Fruit fly (Drosophila melanogaster) whole organism, embryonic: ENCODE measurements around the gene CG42269.

Source experiments
- Abd-B ChIP-seq: fragments of 200-800 bp; sonication (Bioruptor generic); optimal IDR thresholded peaks from 2 replicates; lab custom pipeline; 2018; ENCODE audit warnings: missing biosample characterization, mild to moderate bottlenecking, missing genetic modification characterization, moderate library complexity
- CG10543 ChIP-seq: fragments of 200-800 bp; sonication (Bioruptor generic); optimal IDR thresholded peaks from 3 replicates; lab custom pipeline; 2017; ENCODE audit warnings: missing biosample characterization, mild to moderate bottlenecking, missing genetic modification characterization, moderate library complexity
- CG10565 ChIP-seq: fragments of 200-800 bp; sonication (Bioruptor generic); optimal IDR thresholded peaks from 3 replicates; lab custom pipeline; 2016; ENCODE audit warnings: missing biosample characterization, mild to moderate bottlenecking, missing genetic modification characterization
- CG13894 ChIP-seq: fragments of 200-800 bp; sonication (Bioruptor generic); optimal IDR thresholded peaks from 3 replicates; lab custom pipeline; 2018; ENCODE audit warnings: missing biosample characterization, mild to moderate bottlenecking, missing genetic modification characterization, moderate library complexity
- CG14441 ChIP-seq: fragments of 200-800 bp; sonication (Bioruptor generic); IDR thresholded peaks from 2 replicates; pipeline ENCODE4 v1.3.6; 2022; ENCODE audit warnings: missing biosample characterization, missing genetic modification characterization
- CG14710 ChIP-seq: fragments of 200-800 bp; sonication (Bioruptor generic); optimal IDR thresholded peaks from 3 replicates; lab custom pipeline; 2019; ENCODE audit warnings: missing biosample characterization, mild to moderate bottlenecking, missing genetic modification characterization, moderate library complexity
- CG15073 ChIP-seq: fragments of 200-800 bp; sonication (Bioruptor generic); optimal IDR thresholded peaks from 2 replicates; lab custom pipeline; 2016; ENCODE audit warnings: missing biosample characterization, missing genetic modification characterization
- CG1602 ChIP-seq: fragments of 200-800 bp; sonication (Bioruptor generic); optimal IDR thresholded peaks from 3 replicates; lab custom pipeline; 2016; ENCODE audit warnings: missing biosample characterization, missing genetic modification characterization
- CG16813 ChIP-seq: fragments of 200-800 bp; sonication (Bioruptor generic); IDR thresholded peaks from 3 replicates; pipeline ENCODE4 v1.3.6; 2022; ENCODE audit warnings: missing biosample characterization, missing genetic modification characterization; ENCODE audit not compliant: partially characterized antibody
- CG17829 ChIP-seq: fragments of 200-800 bp; optimal IDR thresholded peaks from 2 replicates; lab custom pipeline; 2019; ENCODE audit warnings: missing biosample characterization, mild to moderate bottlenecking, missing genetic modification characterization, moderate library complexity
- CG31388 ChIP-seq: fragments of 200-800 bp; sonication (Bioruptor generic); optimal IDR thresholded peaks from 2 replicates; lab custom pipeline; 2016; ENCODE audit warnings: missing biosample characterization, missing genetic modification characterization
- CG32772 ChIP-seq: fragments of 200-800 bp; sonication (Bioruptor generic); IDR thresholded peaks from 2 replicates; pipeline ENCODE4 v1.3.6; 2022; ENCODE audit warnings: missing biosample characterization, missing genetic modification characterization
- CG34224 ChIP-seq: fragments of 200-800 bp; sonication (Bioruptor generic); IDR thresholded peaks from 3 replicates; pipeline ENCODE4 v1.3.6; 2022; ENCODE audit warnings: missing biosample characterization, missing genetic modification characterization; ENCODE audit not compliant: partially characterized antibody
- CG34422 ChIP-seq: fragments of 200-800 bp; sonication (Bioruptor generic); IDR thresholded peaks from 3 replicates; pipeline ENCODE4 v1.3.6; 2022; ENCODE audit warnings: missing biosample characterization, missing genetic modification characterization
- CG42726 ChIP-seq: fragments of 200-800 bp; sonication (Bioruptor generic); IDR thresholded peaks from 2 replicates; pipeline ENCODE4 v1.3.6; 2022; ENCODE audit warnings: missing biosample characterization, missing genetic modification characterization; ENCODE audit not compliant: partially characterized antibody
- CG4282 ChIP-seq: fragments of 200-800 bp; sonication (Bioruptor generic); optimal IDR thresholded peaks from 2 replicates; lab custom pipeline; 2016; ENCODE audit warnings: missing biosample characterization, missing genetic modification characterization
- CG6813 ChIP-seq: fragments of 200-800 bp; sonication (Bioruptor generic); optimal IDR thresholded peaks from 2 replicates; lab custom pipeline; 2017; ENCODE audit warnings: missing biosample characterization, missing genetic modification characterization, mild to moderate bottlenecking, moderate library complexity, missing genetic modification reagents
- CG7271 ChIP-seq: fragments of 200-800 bp; sonication (Bioruptor generic); optimal IDR thresholded peaks from 2 replicates; lab custom pipeline; 2018; ENCODE audit warnings: missing biosample characterization, mild to moderate bottlenecking, missing genetic modification characterization, moderate library complexity
- CG8765 ChIP-seq: fragments of 200-800 bp; sonication (Bioruptor generic); IDR thresholded peaks from 2 replicates; pipeline ENCODE4 v1.3.6; 2022; ENCODE audit warnings: missing biosample characterization, missing genetic modification characterization
- Chrac-16 ChIP-seq: fragments of 200-800 bp; sonication (Bioruptor generic); optimal IDR thresholded peaks from 3 replicates; lab custom pipeline; 2016; ENCODE audit warnings: missing biosample characterization, missing genetic modification characterization
- Deaf1 ChIP-seq: fragments of 200-800 bp; optimal IDR thresholded peaks from 3 replicates; lab custom pipeline; 2019; ENCODE audit warnings: missing biosample characterization, mild to moderate bottlenecking, missing genetic modification characterization, moderate library complexity
- Doc2 ChIP-seq: fragments of 200-800 bp; sonication (Bioruptor generic); IDR thresholded peaks from 2 replicates; pipeline ENCODE4 v1.3.6; 2022; ENCODE audit warnings: missing biosample characterization, missing genetic modification characterization
- H15 ChIP-seq: fragments of 200-800 bp; sonication (Bioruptor generic); IDR thresholded peaks from 3 replicates; pipeline ENCODE4 v1.3.6; 2022; ENCODE audit warnings: missing biosample characterization, missing genetic modification characterization
- HHEX ChIP-seq: fragments of 200-800 bp; sonication (Bioruptor generic); optimal IDR thresholded peaks from 3 replicates; lab custom pipeline; 2017; ENCODE audit warnings: missing biosample characterization, mild to moderate bottlenecking, missing genetic modification characterization, missing genetic modification reagents
- HLH4C ChIP-seq: fragments of 200-800 bp; sonication (Bioruptor generic); IDR thresholded peaks from 3 replicates; pipeline ENCODE4 v1.3.6; 2022; ENCODE audit warnings: missing biosample characterization, missing genetic modification characterization; ENCODE audit not compliant: partially characterized antibody
- Kr ChIP-seq: fragments of 200-800 bp; sonication (Bioruptor generic); optimal IDR thresholded peaks from 2 replicates; lab custom pipeline; 2017; ENCODE audit warnings: missing biosample characterization, mild to moderate bottlenecking, missing genetic modification characterization
- Meics ChIP-seq: fragments of 200-800 bp; sonication (Bioruptor generic); optimal IDR thresholded peaks from 2 replicates; lab custom pipeline; 2017; ENCODE audit warnings: missing biosample characterization, mild to moderate bottlenecking, missing genetic modification characterization
- Mes4 ChIP-seq: fragments of 200-800 bp; sonication (Bioruptor generic); optimal IDR thresholded peaks from 2 replicates; lab custom pipeline; 2016; ENCODE audit warnings: missing biosample characterization, missing genetic modification characterization
- Optix ChIP-seq: fragments of 200-800 bp; sonication (Bioruptor generic); IDR thresholded peaks from 3 replicates; pipeline ENCODE4 v1.3.6; 2022; ENCODE audit warnings: missing biosample characterization, missing genetic modification characterization
- Rfx ChIP-seq: fragments of 200-800 bp; sonication (Bioruptor generic); IDR thresholded peaks from 2 replicates; pipeline ENCODE4 v1.3.6; 2022; ENCODE audit warnings: missing biosample characterization, missing genetic modification characterization
- Six4 ChIP-seq: fragments of 200-800 bp; sonication (Bioruptor generic); optimal IDR thresholded peaks from 2 replicates; lab custom pipeline; 2016; ENCODE audit warnings: missing biosample characterization, missing genetic modification characterization
- Sry-β ChIP-seq: fragments of 200-800 bp; sonication (Bioruptor generic); optimal IDR thresholded peaks from 2 replicates; lab custom pipeline; 2018; ENCODE audit warnings: missing biosample characterization, mild to moderate bottlenecking, missing genetic modification characterization, moderate library complexity
- chm ChIP-seq: fragments of 200-800 bp; sonication (Bioruptor generic); IDR thresholded peaks from 2 replicates; pipeline ENCODE4 v1.3.6; 2022; ENCODE audit warnings: missing biosample characterization, missing genetic modification characterization
- crol ChIP-seq: fragments of 200-800 bp; sonication (Bioruptor generic); IDR thresholded peaks from 2 replicates; pipeline ENCODE4 v1.3.6; 2022; ENCODE audit warnings: missing biosample characterization, missing genetic modification characterization
- exex ChIP-seq: fragments of 200-800 bp; sonication (Bioruptor generic); optimal IDR thresholded peaks from 4 replicates; lab custom pipeline; 2018; ENCODE audit warnings: missing biosample characterization, mild to moderate bottlenecking, missing genetic modification characterization, moderate library complexity
- fd64A ChIP-seq: fragments of 200-800 bp; sonication (Bioruptor generic); optimal IDR thresholded peaks from 3 replicates; lab custom pipeline; 2018; ENCODE audit warnings: missing biosample characterization, mild to moderate bottlenecking, missing genetic modification characterization
- ftz-f1 ChIP-seq: fragments of 200-800 bp; sonication (Bioruptor generic); optimal IDR thresholded peaks from 2 replicates; lab custom pipeline; 2016; ENCODE audit warnings: missing biosample characterization, missing genetic modification characterization
- grau ChIP-seq: fragments of 200-800 bp; optimal IDR thresholded peaks from 3 replicates; lab custom pipeline; 2019; ENCODE audit warnings: missing biosample characterization, mild to moderate bottlenecking, missing genetic modification characterization, moderate library complexity
- hkb ChIP-seq, 2 experiments: fragments of 200-800 bp in 1 of 2; fragments of >200 bp in 1 of 2; sonication (Bioruptor generic) in 1 of 2; IDR thresholded peaks in 1 of 2; optimal IDR thresholded peaks in 1 of 2; 2 replicates each; pipeline versions ENCODE4 v1.3.6 to Lab custom; 2017 to 2022; ENCODE audit warnings: missing biosample characterization in 1 of 2, missing genetic modification characterization in 1 of 2
- kay ChIP-seq: fragments of 200-800 bp; sonication (Bioruptor generic); optimal IDR thresholded peaks from 2 replicates; lab custom pipeline; 2016; ENCODE audit warnings: missing biosample characterization, missing genetic modification characterization
- lmd ChIP-seq: fragments of 200-800 bp; sonication (Bioruptor generic); IDR thresholded peaks from 2 replicates; pipeline ENCODE4 v1.3.6; 2022; ENCODE audit warnings: missing biosample characterization, missing genetic modification characterization
- nom ChIP-seq: fragments of 200-800 bp; sonication (Bioruptor generic); optimal IDR thresholded peaks from 2 replicates; lab custom pipeline; 2017; ENCODE audit warnings: missing biosample characterization, missing genetic modification characterization, mild to moderate bottlenecking, moderate library complexity, missing genetic modification reagents
- pita ChIP-seq: fragments of 200-800 bp; sonication (Bioruptor generic); optimal IDR thresholded peaks from 2 replicates; lab custom pipeline; 2017; ENCODE audit warnings: missing biosample characterization, mild to moderate bottlenecking, missing genetic modification characterization
- pros ChIP-seq: fragments of 200-800 bp; sonication (Bioruptor generic); optimal IDR thresholded peaks from 3 replicates; lab custom pipeline; 2019; ENCODE audit warnings: missing biosample characterization, mild to moderate bottlenecking, missing genetic modification characterization, moderate library complexity
- ro ChIP-seq: fragments of 200-800 bp; sonication (Bioruptor generic); IDR thresholded peaks from 2 replicates; pipeline ENCODE4 v1.3.6; 2022; ENCODE audit warnings: missing biosample characterization, missing genetic modification characterization
- row ChIP-seq: fragments of 200-800 bp; sonication (Bioruptor generic); IDR thresholded peaks from 3 replicates; pipeline ENCODE4 v1.3.6; 2022; ENCODE audit warnings: missing biosample characterization, missing genetic modification characterization
- sc ChIP-seq, 3 experiments: fragments of >200 bp in 2 of 3; fragments of 200-800 bp in 1 of 3; sonication (Bioruptor generic) in 1 of 3; optimal IDR thresholded peaks; 2 replicates in 2 of 3; 3 replicates in 1 of 3; lab custom pipeline; 2017; ENCODE audit warnings: mild to moderate bottlenecking in 1 of 3, missing biosample characterization in 1 of 3, missing genetic modification characterization in 1 of 3, missing genetic modification reagents in 1 of 3
- tup ChIP-seq: fragments of 200-800 bp; sonication (Bioruptor generic); optimal IDR thresholded peaks from 2 replicates; lab custom pipeline; 2016; ENCODE audit warnings: missing biosample characterization, mild to moderate bottlenecking, missing genetic modification characterization, moderate library complexity

The CG42269 gene

dm6 chr3L:6071454-6072189, 5.5 kb downstream of the CG42269 start, which contains the start of gene CG6602 (continued):
- no peak; the same call in 1 of the 2 replicates for TF ChIP-seq lmd (GFP tag; lab: Robert Waterston, UW)
- TF ChIP-seq chm (GFP tag; lab: Robert Waterston, UW), result peak; percentile 76
- peak; percentile 83 for TF ChIP-seq H15 (GFP tag; lab: Robert Waterston, UW)
- no peak for TF ChIP-seq Doc2 (GFP tag; lab: Robert Waterston, UW)
- peak; percentile 66 for TF ChIP-seq CG14441 (GFP tag; lab: Robert Waterston, UW)
- peak; percentile 89 for TF ChIP-seq Rfx
- TF ChIP-seq CG34224 (GFP tag; lab: Robert Waterston, UW), result no peak
- TF ChIP-seq CG17829 (tag; lab: Kevin White, UChicago), result peak; percentile 39
- no peak for TF ChIP-seq tup (GFP tag; lab: Kevin White, UChicago)
- peak; percentile 90 for TF ChIP-seq CG7271
- no peak for TF ChIP-seq CG8765
- TF ChIP-seq row (GFP tag; lab: Robert Waterston, UW), result 0 out of 3 replicates have a peak, but pooled peaks have one; percentile 18
- peak; percentile 37 for TF ChIP-seq CG13894 (tag; lab: Kevin White, UChicago)
- peak; percentile 23; the same call in 1 of the 2 replicates for TF ChIP-seq ro
- TF ChIP-seq hkb (optimal IDR thresholded peaks at IDR 0.05; lab: Kevin White, UChicago), result no peak
- TF ChIP-seq hkb (GFP tag; IDR thresholded peaks at IDR 0.05; lab: Robert Waterston, UW), result peak; percentile 51
- peak; percentile 88 for TF ChIP-seq Meics (GFP tag; lab: Kevin White, UChicago)
- TF ChIP-seq ftz-f1 (GFP tag; lab: Kevin White, UChicago), result no peak
- TF ChIP-seq pita (GFP tag; lab: Kevin White, UChicago), result peak; percentile 37
- peak; percentile 81 for TF ChIP-seq CG34422
- no peak for TF ChIP-seq kay
- TF ChIP-seq Mes4, result peak; percentile 17
- no peak for TF ChIP-seq Kr (GFP tag; lab: Kevin White, UChicago)
- TF ChIP-seq HLH4C, result no peak
- TF ChIP-seq CG42726 (GFP tag; lab: Robert Waterston, UW), result peak; percentile 7; the same call in 1 of the 2 replicates
- peak; percentile 75 for TF ChIP-seq CG14710 (tag; lab: Kevin White, UChicago)
- peak; percentile 48 for TF ChIP-seq grau (tag; lab: Kevin White, UChicago)
- peak; percentile 18 for TF ChIP-seq Abd-B (GFP tag; lab: Kevin White, UChicago)
- TF ChIP-seq HHEX (GFP tag; lab: Kevin White, UChicago), result peak; percentile 85
- TF ChIP-seq Optix (GFP tag; lab: Robert Waterston, UW), result peak; percentile 5; the same call in 1 of the 3 replicates
- no peak for TF ChIP-seq CG15073 (GFP tag; lab: Kevin White, UChicago)
- peak; percentile 74 for TF ChIP-seq CG6813 (GFP tag; lab: Kevin White, UChicago)
- TF ChIP-seq CG31388 (GFP tag; lab: Kevin White, UChicago), result no peak
- TF ChIP-seq crol (GFP tag; lab: Robert Waterston, UW), result no peak
- TF ChIP-seq pros, result no peak
- TF ChIP-seq exex (tag; lab: Kevin White, UChicago), result peak; percentile 42
- no peak for TF ChIP-seq Deaf1 (tag; lab: Kevin White, UChicago)
- TF ChIP-seq sc (optimal IDR thresholded peaks at IDR 0.05; lab: Kevin White, UChicago), result no peak
- TF ChIP-seq sc (GFP tag; optimal IDR thresholded peaks at IDR 0.05; lab: Kevin White, UChicago), result peak; percentile 55
- peak; percentile 35 for TF ChIP-seq Sry-β (GFP tag; lab: Kevin White, UChicago)
- no peak for TF ChIP-seq Chrac-16 (GFP tag; lab: Kevin White, UChicago)
- TF ChIP-seq CG10543 (GFP tag; lab: Kevin White, UChicago), result peak; percentile 35
- TF ChIP-seq CG4282 (GFP tag; lab: Kevin White, UChicago), result no peak
- TF ChIP-seq fd64A, result no peak
- peak; percentile 26 for TF ChIP-seq Six4 (GFP tag; lab: Kevin White, UChicago)
- no peak for TF ChIP-seq CG10565 (GFP tag; lab: Kevin White, UChicago)
- TF ChIP-seq nom, result no peak
- no peak for TF ChIP-seq CG16813 (GFP tag; lab: Robert Waterston, UW)
- TF ChIP-seq CG32772, result peak; percentile 58
- peak; percentile 38 for TF ChIP-seq CG1602
